Worm (Caenorhabditis elegans) whole organism, L3 larva: ENCODE results near the gene efk-1.

Experiments used
- ZK546.5 ChIP-seq: sonication (generic microtip); optimal IDR thresholded peaks from 2 replicates; lab custom pipeline; 2017; ENCODE audit warnings: missing biosample characterization, missing genetic modification characterization
- aly-2 ChIP-seq: fragments of 150-350 bp; optimal IDR thresholded peaks from 2 replicates; lab custom pipeline; 2014; ENCODE audit warnings: missing biosample characterization, missing genetic modification characterization
- ceh-9 ChIP-seq: sonication (generic microtip); optimal IDR thresholded peaks from 2 replicates; lab custom pipeline; 2018; ENCODE audit warnings: missing biosample characterization, missing genetic modification characterization
- elt-3 ChIP-seq, 3 experiments: fragments of 150-350 bp in 1 of 3; sonication (generic microtip) in 2 of 3; optimal IDR thresholded peaks; 2 replicates in 2 of 3; 4 replicates in 1 of 3; lab custom pipeline; 2014 to 2017; ENCODE audit warnings: missing biosample characterization in 3 of 3, missing genetic modification characterization in 3 of 3
- fkh-10 ChIP-seq: sonication (generic microtip); optimal IDR thresholded peaks from 2 replicates; lab custom pipeline; 2017; ENCODE audit warnings: missing biosample characterization, missing genetic modification reagents, missing genetic modification characterization
- hmg-11 ChIP-seq: sonication (generic microtip); optimal IDR thresholded peaks from 2 replicates; lab custom pipeline; 2016; ENCODE audit warnings: missing genetic modification characterization, missing compliant biosample characterization
- nhr-25 ChIP-seq: sonication (generic microtip); optimal IDR thresholded peaks from 2 replicates; lab custom pipeline; 2017; ENCODE audit warnings: missing biosample characterization, missing genetic modification characterization
- snpc-4 ChIP-seq: fragments of 150-350 bp; optimal IDR thresholded peaks from 2 replicates; lab custom pipeline; 2014; ENCODE audit warnings: missing biosample characterization, missing genetic modification characterization

ce11 chrIII:6132068-6132467, 36.3 kb downstream of the efk-1 start:
- TF ChIP-seq hmg-11 (tag; lab: Kevin White, UChicago), result no peak
- no peak for TF ChIP-seq fkh-10 (GFP tag; lab: Kevin White, UChicago)
- TF ChIP-seq ceh-9, result no peak
- TF ChIP-seq ZK546.5 (tag; lab: Kevin White, UChicago), result no peak
- no peak for TF ChIP-seq nhr-25 (tag; lab: Kevin White, UChicago)
- TF ChIP-seq aly-2 (tag; lab: Kevin White, UChicago), result no peak
- TF ChIP-seq snpc-4 (tag; lab: Kevin White, UChicago), result no peak
- no peak for TF ChIP-seq elt-3 (tag; optimal IDR thresholded peaks at IDR 0.05; lab: Kevin White, UChicago)
